Worm (Caenorhabditis elegans) whole organism, L3 larva: ENCODE results near the gene F22F7.4.

Experiments used
- ZK546.5 ChIP-seq: sonication (generic microtip); optimal IDR thresholded peaks from 2 replicates; lab custom pipeline; 2017; ENCODE audit warnings: missing biosample characterization, missing genetic modification characterization
- ama-1 ChIP-seq: fragments of 150-350 bp; optimal IDR thresholded peaks from 2 replicates; lab custom pipeline; 2018
- ceh-9 ChIP-seq: sonication (generic microtip); optimal IDR thresholded peaks from 2 replicates; lab custom pipeline; 2018; ENCODE audit warnings: missing biosample characterization, missing genetic modification characterization
- daf-12 ChIP-seq: fragments of 150-350 bp; optimal IDR thresholded peaks from 2 replicates; lab custom pipeline; 2014; ENCODE audit warnings: missing biosample characterization, missing genetic modification reagents, missing genetic modification characterization
- elt-3 ChIP-seq, 3 experiments: fragments of 150-350 bp in 1 of 3; sonication (generic microtip) in 2 of 3; optimal IDR thresholded peaks; 2 replicates in 2 of 3; 4 replicates in 1 of 3; lab custom pipeline; 2014 to 2017; ENCODE audit warnings: missing biosample characterization in 3 of 3, missing genetic modification characterization in 3 of 3
- jun-1 ChIP-seq: fragments of 150-350 bp; optimal IDR thresholded peaks from 2 replicates; lab custom pipeline; 2014; ENCODE audit warnings: missing biosample characterization, missing genetic modification reagents, missing genetic modification characterization
- lin-39 ChIP-seq: fragments of 150-350 bp; optimal IDR thresholded peaks from 2 replicates; lab custom pipeline; 2018; ENCODE audit warnings: missing biosample characterization, missing genetic modification reagents, missing genetic modification characterization
- mdl-1 ChIP-seq: fragments of 150-350 bp; optimal IDR thresholded peaks from 2 replicates; lab custom pipeline; 2014; ENCODE audit warnings: missing biosample characterization, missing genetic modification characterization
- nhr-237 ChIP-seq: fragments of 150-350 bp; optimal IDR thresholded peaks from 2 replicates; lab custom pipeline; 2014; ENCODE audit warnings: missing biosample characterization, missing genetic modification characterization
- nhr-25 ChIP-seq: sonication (generic microtip); optimal IDR thresholded peaks from 2 replicates; lab custom pipeline; 2017; ENCODE audit warnings: missing biosample characterization, missing genetic modification characterization
- nhr-28 ChIP-seq: fragments of 150-350 bp; optimal IDR thresholded peaks from 2 replicates; lab custom pipeline; 2014; ENCODE audit warnings: missing biosample characterization, missing genetic modification characterization
- nhr-76 ChIP-seq: fragments of 150-350 bp; sonication (generic microtip); optimal IDR thresholded peaks from 5 replicates; lab custom pipeline; 2014; ENCODE audit warnings: missing biosample characterization, missing genetic modification characterization
- ztf-4 ChIP-seq: fragments of 150-350 bp; optimal IDR thresholded peaks from 2 replicates; lab custom pipeline; 2014; ENCODE audit warnings: missing biosample characterization, missing genetic modification characterization

- TF ChIP-seq nhr-28 (tag; lab: Kevin White, UChicago) (no peak), ZK546.5 (tag; lab: Kevin White, UChicago) (no peak), daf-12 (tag; lab: Kevin White, UChicago) (no peak), ama-1 (no peak), elt-3 (tag; optimal IDR thresholded peaks at IDR 0.05; lab: Kevin White, UChicago) (no peak), nhr-237 (tag; lab: Kevin White, UChicago) (no peak), nhr-76 (tag; lab: Kevin White, UChicago) (no peak), jun-1 (no peak), lin-39 (tag; lab: Kevin White, UChicago) (no peak), ceh-9 (tag; lab: Kevin White, UChicago) (no peak), nhr-25 (no peak), mdl-1 (no peak), ztf-4 (tag; lab: Kevin White, UChicago) (no peak)
These were observed 10.7 kb downstream of the F22F7.4 start, which contains the start of gene F36F12.2 for ce11 chrV:2095204-2095603.
